Fruit fly (Drosophila melanogaster): Measurements from ENCODE around the gene CG13640.

- no peak for TF ChIP-seq h (optimal IDR thresholded peaks at IDR 0.05)
- TF ChIP-seq insv (optimal IDR thresholded peaks at IDR 0.05) = no peak
- TF ChIP-seq psq (optimal IDR thresholded peaks at IDR 0.05) = no peak
- TF ChIP-seq ttk (optimal IDR thresholded peaks at IDR 0.05) = no peak
- TF ChIP-seq Sin3A (optimal IDR thresholded peaks at IDR 0.05) = no peak
- TF ChIP-seq Myc (optimal IDR thresholded peaks at IDR 0.05) = no peak
Measured at dm6 chr3R:24894419-24895206, 32.6 kb upstream of the CG13640 start, which contains the start of the genes CG31121 and CG11069.

All from Kc167 (cell line).